Worm (Caenorhabditis elegans): ENCODE results near the gene dpl-1.

Gene dpl-1

ce11 chrII:9165762-9166460 lies 3.8 kb upstream of the dpl-1 start, which contains the start of gene W07A12.8:
Gene W07A12.8 (minus strand): TSS chrII:9165812.
- TF ChIP-seq fos-1 (tag; optimal IDR thresholded peaks at IDR 0.05) = peak; percentile 57
- TF ChIP-seq nhr-6 (tag; optimal IDR thresholded peaks at IDR 0.05) = no peak

ce11 chrII:9167730-9168129 lies 2.0 kb upstream of the dpl-1 start, which contains the start of gene T23G7.3:
Gene T23G7.3 (minus strand): TSS chrII:9167830.
- no peak for TF ChIP-seq mdl-1 (tag; optimal IDR thresholded peaks at IDR 0.05)
- TF ChIP-seq unc-62 (GFP tag; optimal IDR thresholded peaks at IDR 0.05) = no peak
- no peak for TF ChIP-seq nhr-77 (tag; optimal IDR thresholded peaks at IDR 0.05)
- TF ChIP-seq peb-1 (tag; optimal IDR thresholded peaks at IDR 0.05) = no peak
- TF ChIP-seq ceh-16 (tag; optimal IDR thresholded peaks at IDR 0.05) = no peak
- no peak for TF ChIP-seq F13H6.1 (tag; optimal IDR thresholded peaks at IDR 0.05)
- TF ChIP-seq alr-1 (tag; optimal IDR thresholded peaks at IDR 0.05) = no peak
- TF ChIP-seq Y55F3AM.14 (GFP tag; optimal IDR thresholded peaks at IDR 0.05) = no peak

ce11 chrII:9170048-9170447 lies 338 bp downstream of the dpl-1 start:
- TF ChIP-seq sem-4 (tag; optimal IDR thresholded peaks at IDR 0.05) = no peak
- TF ChIP-seq dmd-4 (tag; optimal IDR thresholded peaks at IDR 0.05) = no peak
- no peak for TF ChIP-seq unc-55 (GFP tag; optimal IDR thresholded peaks at IDR 0.05)
- peak; percentile 88 for TF ChIP-seq nhr-25 (tag; optimal IDR thresholded peaks at IDR 0.05)
- no peak for TF ChIP-seq peb-1 (tag; optimal IDR thresholded peaks at IDR 0.05)

- TF ChIP-seq unc-62 (GFP tag; optimal IDR thresholded peaks at IDR 0.05) (no peak), sma-9 (GFP tag; optimal IDR thresholded peaks at IDR 0.05) (no peak), sma-9 (tag; optimal IDR thresholded peaks at IDR 0.05) (no peak), nhr-11 (tag; optimal IDR thresholded peaks at IDR 0.05) (no peak), zag-1 (tag; optimal IDR thresholded peaks at IDR 0.05) (no peak), nhr-77 (tag; optimal IDR thresholded peaks at IDR 0.05) (no peak), nhr-25 (tag; optimal IDR thresholded peaks at IDR 0.05) (no peak), ceh-82 (tag; optimal IDR thresholded peaks at IDR 0.05) (no peak), lsy-2 (tag; optimal IDR thresholded peaks at IDR 0.05) (no peak), gmeb-1 (tag; optimal IDR thresholded peaks at IDR 0.05) (no peak), aly-2 (tag; optimal IDR thresholded peaks at IDR 0.05) (no peak), fos-1 (tag; optimal IDR thresholded peaks at IDR 0.05) (no peak), unc-39 (tag; optimal IDR thresholded peaks at IDR 0.05) (no peak), snpc-4 (tag; optimal IDR thresholded peaks at IDR 0.05) (no peak)
Measured at ce11 chrII:9170851-9171250, 1.1 kb downstream of the dpl-1 start.

ce11 chrII:9171466-9172187 lies 1.9 kb downstream of the dpl-1 start:
- TF ChIP-seq elt-3 (tag; optimal IDR thresholded peaks at IDR 0.05) (no peak), zag-1 (tag; optimal IDR thresholded peaks at IDR 0.05) (no peak), unc-62 (GFP tag; optimal IDR thresholded peaks at IDR 0.05) (no peak), lin-39 (tag; optimal IDR thresholded peaks at IDR 0.05) (no peak), nhr-10 (tag; optimal IDR thresholded peaks at IDR 0.05) (no peak), sma-9 (GFP tag; optimal IDR thresholded peaks at IDR 0.05) (no peak), sma-9 (tag; optimal IDR thresholded peaks at IDR 0.05) (no peak), lin-11 (tag; optimal IDR thresholded peaks at IDR 0.05) (no peak), nhr-12 (tag; optimal IDR thresholded peaks at IDR 0.05) (no peak), ama-1 (optimal IDR thresholded peaks at IDR 0.05) (no peak), gmeb-1 (tag; optimal IDR thresholded peaks at IDR 0.05) (no peak), F13H6.1 (tag; optimal IDR thresholded peaks at IDR 0.05) (no peak), Y55F3AM.14 (GFP tag; optimal IDR thresholded peaks at IDR 0.05) (no peak), lin-13 (GFP tag; optimal IDR thresholded peaks at IDR 0.05) (no peak), ztf-4 (tag; optimal IDR thresholded peaks at IDR 0.05) (no peak), ceh-16 (tag; optimal IDR thresholded peaks at IDR 0.05) (no peak), alr-1 (tag; optimal IDR thresholded peaks at IDR 0.05) (no peak), mbf-1 (tag; optimal IDR thresholded peaks at IDR 0.05) (no peak), blmp-1 (tag; optimal IDR thresholded peaks at IDR 0.05; ENCODE audit: insufficient read depth) (no peak)
